Worm (Caenorhabditis elegans) whole organism, midembryonic: ENCODE measurements around the gene seip-1.
"Not testable (repeated sequence)": the region's sequence is repeated elsewhere in the genome, so short reads cannot be mapped to it uniquely, and the experiment has no call there.

ENCODE experiments used
- T22C8.4 ChIP-seq: fragments of 200-800 bp; sonication (Bioruptor generic); IDR thresholded peaks from 2 replicates; pipeline ENCODE4 v1.3.6; 2022; ENCODE audit warnings: missing genetic modification characterization, missing compliant biosample characterization
- cog-1 ChIP-seq: sonication (generic microtip); optimal IDR thresholded peaks from 2 replicates; lab custom pipeline; 2016; ENCODE audit warnings: missing genetic modification characterization, missing compliant biosample characterization
- flt-1 ChIP-seq: fragments of 200-800 bp; sonication (Bioruptor generic); IDR thresholded peaks from 2 replicates; pipeline ENCODE4 v1.3.6; 2022; ENCODE audit warnings: missing genetic modification characterization, missing compliant biosample characterization
- klf-2 ChIP-seq: fragments of 200-800 bp; sonication (Bioruptor generic); conservative IDR thresholded peaks from 2 replicates; pipeline ENCODE4 v1.3.6; 2022; ENCODE audit warnings: missing genetic modification reagents, missing genetic modification characterization, missing compliant biosample characterization
- med-1 ChIP-seq: sonication (generic microtip); optimal IDR thresholded peaks from 2 replicates; lab custom pipeline; 2017; ENCODE audit warnings: missing genetic modification characterization, mild to moderate bottlenecking, missing compliant biosample characterization, antibody characterized with exemption, missing genetic modification reagents; ENCODE audit not compliant: insufficient read depth
- ref-1 ChIP-seq: fragments of 200-800 bp; sonication (Bioruptor generic); conservative IDR thresholded peaks from 2 replicates; pipeline ENCODE4 v1.3.6; 2022; ENCODE audit warnings: missing genetic modification reagents, missing genetic modification characterization, missing compliant biosample characterization
- tab-1 ChIP-seq: fragments of 200-800 bp; sonication (Bioruptor generic); IDR thresholded peaks from 2 replicates; pipeline ENCODE4 v1.3.6; 2022; ENCODE audit warnings: missing genetic modification characterization, missing compliant biosample characterization
- ztf-23 ChIP-seq: fragments of 200-800 bp; sonication (Bioruptor generic); IDR thresholded peaks from 2 replicates; pipeline ENCODE4 v1.3.6; 2022; ENCODE audit warnings: missing genetic modification reagents, missing genetic modification characterization, missing compliant biosample characterization
- ztf-29 ChIP-seq: fragments of 200-800 bp; sonication (Bioruptor generic); IDR thresholded peaks from 2 replicates; pipeline ENCODE4 v1.3.6; 2022; ENCODE audit warnings: missing genetic modification reagents, missing genetic modification characterization, missing compliant biosample characterization

The seip-1 gene

DNA sequence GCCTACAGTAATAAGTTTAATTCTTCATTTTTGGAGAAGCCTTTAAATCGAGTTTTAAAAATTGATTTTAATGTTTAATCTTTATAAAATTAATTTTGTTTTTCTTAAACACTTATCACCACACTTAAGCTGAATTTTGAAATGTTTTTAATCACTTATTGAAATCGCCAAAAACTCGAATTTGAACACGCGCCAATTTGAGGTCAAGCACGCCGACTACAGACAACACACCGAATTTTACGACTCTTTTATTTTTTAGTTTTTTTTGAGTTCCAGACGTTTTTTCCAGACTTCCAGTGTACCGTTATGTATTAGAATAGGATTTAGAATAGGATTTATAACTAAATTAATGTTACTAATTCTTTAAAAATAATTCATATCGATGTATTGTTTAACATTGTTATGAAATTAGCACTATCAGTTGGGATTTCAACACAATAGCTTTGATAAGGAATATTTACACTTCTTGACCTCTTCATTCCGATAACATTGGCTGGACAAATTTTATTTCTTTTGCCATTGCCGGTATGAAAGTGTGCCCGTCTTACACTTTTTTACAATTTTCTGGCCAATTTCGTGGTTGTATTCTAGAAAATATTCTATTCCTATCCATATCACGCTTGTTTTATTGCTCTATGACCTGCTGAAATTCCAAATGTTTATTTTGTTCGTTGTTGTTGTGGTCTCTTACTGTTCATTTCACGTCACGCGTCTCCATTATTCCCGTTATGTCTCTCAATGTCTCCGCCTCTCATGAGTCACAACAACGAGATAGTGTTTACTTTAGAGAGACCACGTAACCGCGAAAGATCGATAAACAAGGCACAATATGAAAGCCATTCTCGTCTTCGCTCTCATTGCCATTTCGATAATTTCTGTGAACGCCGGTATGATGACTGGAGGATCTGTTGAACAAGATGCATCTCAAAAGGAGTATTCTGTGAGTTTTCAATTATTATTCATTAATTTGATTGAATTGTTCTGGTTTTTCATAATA lies 9.5 kb downstream of the seip-1 start, which contains the start of gene cpi-2:
Gene cpi-2 (plus strand): TSS at position 788 of the 997 bp plus-strand sequence.
- TF ChIP-seq T22C8.4 (GFP tag; lab: Robert Waterston, UW): peak; percentile 80
- no peak for TF ChIP-seq ref-1 (GFP tag; lab: Robert Waterston, UW)

DNA sequence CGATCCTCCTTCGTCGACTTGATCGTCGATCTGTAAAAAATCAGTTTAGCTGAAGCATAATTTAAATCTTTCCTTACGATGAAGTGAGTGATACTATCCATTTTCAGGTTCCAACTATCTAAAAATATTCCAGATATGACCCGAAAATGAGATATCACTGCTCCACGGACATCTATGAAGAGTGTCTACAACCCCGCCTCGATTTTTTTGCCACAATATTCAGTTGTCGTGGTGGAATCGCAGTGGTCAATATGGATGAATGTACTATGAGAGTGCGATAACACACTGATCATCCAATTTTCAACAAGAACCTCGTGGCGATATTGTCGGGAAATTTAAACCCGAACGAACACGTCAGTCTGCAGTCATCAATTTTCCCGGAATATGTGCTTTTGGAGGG lies 11.7 kb downstream of the seip-1 start, which contains the start of gene R01B10.2:
Gene R01B10.2 (minus strand): TSS at position 101 of the 400 bp plus-strand sequence.
- no peak for TF ChIP-seq flt-1
- no peak for TF ChIP-seq med-1 (GFP tag; lab: Kevin White, UChicago)
- TF ChIP-seq ztf-23 (GFP tag; lab: Robert Waterston, UW): no peak
- no peak for TF ChIP-seq cog-1 (tag; lab: Kevin White, UChicago)
- no peak for TF ChIP-seq ref-1 (GFP tag; lab: Robert Waterston, UW)
- no peak for TF ChIP-seq T22C8.4 (GFP tag; lab: Robert Waterston, UW)
- no peak for TF ChIP-seq ztf-29 (GFP tag; lab: Robert Waterston, UW)
- TF ChIP-seq tab-1: no peak
- no peak for TF ChIP-seq klf-2 (GFP tag; lab: Robert Waterston, UW)

DNA sequence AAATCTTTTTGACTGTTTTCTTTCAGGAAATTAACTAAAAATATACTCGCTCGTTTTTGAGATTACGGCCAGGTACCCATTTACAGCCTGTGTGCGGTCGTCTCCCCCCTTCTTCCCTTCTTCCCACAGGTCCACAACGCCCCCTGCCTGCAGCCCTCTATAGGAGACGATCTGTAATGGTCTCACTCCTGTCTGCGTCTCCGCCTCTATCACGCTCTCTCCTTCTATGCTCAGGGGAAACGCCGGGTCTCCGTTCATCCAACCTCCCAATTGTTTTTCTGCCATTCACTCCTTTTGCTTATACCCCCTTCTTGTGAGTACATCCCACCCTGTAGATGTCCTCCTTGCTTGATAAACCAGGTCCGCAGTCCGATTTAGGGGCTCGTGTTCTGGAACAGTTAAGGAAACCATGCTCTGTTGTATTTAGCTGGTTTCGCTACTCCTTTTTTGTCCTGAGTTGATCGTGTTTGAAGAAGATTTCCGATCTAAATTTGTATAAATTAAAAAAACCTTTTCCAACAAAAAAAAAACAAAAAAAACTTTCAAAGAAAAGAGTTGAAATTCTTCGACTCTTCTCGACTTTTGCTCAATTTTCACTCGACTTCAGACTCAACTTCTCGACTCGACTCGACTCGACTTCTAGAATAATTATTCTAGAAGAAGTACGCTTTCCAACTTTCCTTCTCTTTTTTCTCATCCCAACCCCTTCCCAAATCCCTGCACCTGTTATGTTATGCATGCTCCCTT lies 14.5 kb downstream of the seip-1 start, which contains the start of gene F29G9.1:
Gene F29G9.1 (plus strand): TSS at position 697 of the 747 bp plus-strand sequence.
- not testable (repeated sequence) for TF ChIP-seq ztf-23 (GFP tag; lab: Robert Waterston, UW); klf-2 (GFP tag; lab: Robert Waterston, UW); med-1 (GFP tag; lab: Kevin White, UChicago)

DNA sequence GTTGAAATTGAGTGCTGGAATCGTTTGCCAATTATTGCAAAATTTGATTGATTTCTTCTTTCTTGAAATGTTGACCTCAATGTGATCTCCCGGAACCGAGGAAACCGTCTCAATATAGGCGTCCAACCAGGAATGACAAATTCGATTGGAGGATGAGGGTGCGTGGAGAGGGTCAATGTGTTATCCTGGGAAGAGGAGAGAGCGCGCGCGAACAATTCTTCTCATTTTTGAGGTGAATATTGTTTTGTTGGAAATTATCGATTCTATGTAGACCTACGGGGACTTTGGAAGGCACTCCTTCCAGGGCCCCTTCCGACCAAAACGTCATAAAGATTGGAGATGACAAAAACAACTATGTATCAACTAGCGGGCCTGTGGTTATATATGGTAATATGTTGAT lies 16.5 kb downstream of the seip-1 start:
- TF ChIP-seq flt-1 (no peak), T22C8.4 (GFP tag; lab: Robert Waterston, UW) (no peak)

DNA sequence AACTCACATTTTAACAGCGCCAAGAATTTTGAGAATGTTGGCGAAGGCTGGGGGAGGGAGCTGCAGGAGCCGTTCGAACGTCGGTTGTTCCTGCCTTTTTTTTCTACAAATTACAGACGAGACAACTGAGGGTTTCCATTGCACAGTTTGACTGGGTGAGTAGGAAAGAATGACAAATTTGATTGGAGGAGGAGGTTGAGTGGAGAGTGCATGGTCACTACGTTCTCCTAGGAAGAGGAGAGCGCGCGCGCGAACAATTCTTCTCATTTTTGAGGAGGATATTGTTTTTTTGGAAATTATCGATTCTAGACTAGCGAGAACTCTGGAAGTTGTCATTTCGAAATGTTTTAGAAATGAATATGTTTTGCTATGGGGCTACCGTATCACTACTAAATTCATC lies 18.3 kb downstream of the seip-1 start, which contains the start of gene dhs-17:
Gene dhs-17 (minus strand): TSS at position 101 of the 400 bp plus-strand sequence.
- no peak for TF ChIP-seq flt-1
- no peak for TF ChIP-seq T22C8.4 (GFP tag; lab: Robert Waterston, UW)
- TF ChIP-seq ref-1 (GFP tag; lab: Robert Waterston, UW): no peak
- TF ChIP-seq klf-2 (GFP tag; lab: Robert Waterston, UW): no peak
- TF ChIP-seq ztf-29 (GFP tag; lab: Robert Waterston, UW): no peak

DNA sequence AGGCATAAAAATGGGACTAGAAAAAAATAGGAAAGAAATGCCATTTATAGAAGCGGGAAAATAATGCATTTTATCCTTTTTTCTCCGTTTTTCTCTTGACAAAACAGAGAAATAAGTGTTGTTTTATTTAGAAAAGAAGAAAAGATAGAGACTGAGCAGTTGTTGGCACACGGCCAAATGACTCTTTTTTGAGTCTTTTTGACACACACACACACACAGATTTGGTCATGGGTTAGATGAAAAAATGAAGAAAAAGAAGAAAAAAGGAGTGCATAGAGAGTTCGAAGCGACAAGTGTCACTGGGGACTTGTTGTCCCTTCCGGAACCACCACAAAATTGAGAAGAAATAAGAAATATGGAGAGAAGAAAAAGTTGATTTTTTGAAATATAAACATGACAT lies 19.5 kb downstream of the seip-1 start:
- TF ChIP-seq ztf-29 (GFP tag; lab: Robert Waterston, UW) (no peak), flt-1 (no peak), tab-1 (no peak), ztf-23 (GFP tag; lab: Robert Waterston, UW) (no peak)

DNA sequence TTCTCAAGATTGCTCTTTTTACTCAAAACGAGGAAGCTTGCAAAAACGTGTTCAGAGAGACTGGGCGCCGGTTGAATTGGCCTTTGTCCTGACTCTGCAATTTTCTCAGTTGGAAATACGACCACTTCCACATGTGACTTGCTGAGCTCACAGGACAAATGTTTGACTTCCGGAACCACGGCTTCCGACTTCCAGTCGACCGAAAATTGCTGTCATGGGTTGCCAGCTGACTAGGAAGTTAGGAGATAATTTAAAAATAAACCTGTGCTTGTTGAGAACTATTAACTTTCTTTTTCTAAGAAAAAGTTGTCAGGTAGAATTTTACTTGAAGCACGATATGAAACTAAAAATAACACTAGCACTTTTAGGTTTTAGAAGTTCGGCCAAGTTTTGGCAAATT lies 21.5 kb downstream of the seip-1 start:
- no peak for TF ChIP-seq T22C8.4 (GFP tag; lab: Robert Waterston, UW)
- no peak for TF ChIP-seq ztf-29 (GFP tag; lab: Robert Waterston, UW)
- TF ChIP-seq med-1 (GFP tag; lab: Kevin White, UChicago): no peak

DNA sequence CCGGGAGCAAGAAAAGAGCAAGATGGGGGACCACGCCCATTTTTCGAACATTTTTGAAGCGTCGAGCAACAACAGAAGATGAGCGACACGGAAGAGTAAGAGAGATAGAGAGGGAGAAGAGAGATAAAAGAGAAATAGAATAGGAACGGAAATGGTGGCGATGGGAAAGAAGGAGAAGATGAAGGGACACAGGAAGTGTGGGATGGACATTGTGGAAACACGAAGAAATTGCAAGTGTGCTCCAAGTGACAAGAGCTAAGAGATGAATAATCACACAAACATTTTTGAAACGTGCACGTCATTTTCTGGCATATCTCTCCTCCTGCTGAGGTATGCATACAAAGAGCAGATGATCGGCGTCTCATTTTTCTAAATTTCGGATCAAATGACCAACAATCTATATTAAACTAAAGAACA lies 22.5 kb downstream of the seip-1 start:
- 0 out of 2 replicates have a peak, but pooled peaks have one; percentile 29 for TF ChIP-seq flt-1
- TF ChIP-seq klf-2 (GFP tag; lab: Robert Waterston, UW): no peak
- peak; percentile 31 for TF ChIP-seq cog-1 (tag; lab: Kevin White, UChicago)

DNA sequence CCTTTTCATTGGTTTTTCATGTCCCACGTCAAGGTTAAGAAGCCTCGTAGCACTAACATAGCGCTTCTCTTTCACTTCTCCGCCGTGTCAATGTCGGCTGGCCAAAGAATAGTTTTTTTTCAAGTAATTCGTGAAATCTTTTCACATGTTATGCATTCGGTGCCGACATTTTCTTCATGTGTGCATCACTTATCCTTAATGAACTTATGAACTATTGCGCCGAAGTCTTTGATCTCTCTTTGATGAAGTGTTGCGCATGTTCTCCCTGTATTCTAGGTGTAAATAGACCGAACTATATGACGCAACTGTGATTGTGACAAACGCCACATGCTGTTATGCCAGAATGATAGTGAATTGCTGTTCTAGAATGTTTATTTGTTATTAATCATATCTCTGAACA lies 31.0 kb downstream of the seip-1 start:
- no peak for TF ChIP-seq tab-1
- no peak for TF ChIP-seq klf-2 (GFP tag; lab: Robert Waterston, UW)
- TF ChIP-seq ztf-29 (GFP tag; lab: Robert Waterston, UW): no peak
- no peak for TF ChIP-seq ztf-23 (GFP tag; lab: Robert Waterston, UW)

DNA sequence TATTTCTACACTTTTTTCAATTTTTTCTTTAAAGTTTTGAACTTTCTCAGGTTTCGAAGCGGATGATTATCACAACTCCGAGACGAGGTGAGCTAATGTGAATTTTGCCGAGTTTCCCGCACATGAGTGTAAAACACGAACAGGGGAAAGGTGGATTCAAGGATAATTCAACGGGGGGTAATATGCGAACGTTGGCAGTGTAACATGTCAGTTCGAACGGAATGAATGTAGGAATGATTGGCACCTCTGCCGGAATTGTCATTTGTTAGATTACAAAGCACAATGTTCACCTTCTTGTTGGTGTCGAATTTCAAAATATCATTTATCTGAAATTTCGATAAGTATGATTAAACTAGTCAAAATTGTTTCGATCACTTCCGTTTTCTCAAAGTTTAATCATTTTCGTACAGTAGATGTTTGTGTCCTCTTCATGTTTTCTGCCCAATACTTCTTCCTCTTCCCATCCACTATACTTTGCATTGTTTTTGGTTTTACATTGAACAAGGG lies 34.0 kb downstream of the seip-1 start, which contains the start of gene picc-1:
Gene picc-1 (plus strand): TSS at position 51 of the 507 bp plus-strand sequence.
- no peak for TF ChIP-seq med-1 (GFP tag; lab: Kevin White, UChicago)
